Fruit fly (Drosophila melanogaster) whole organism, adult: ENCODE results near the gene CG10035.

Experiments
- CG5204 ChIP-seq: fragments of 200-800 bp; sonication (Bioruptor generic); optimal IDR thresholded peaks from 2 replicates; lab custom pipeline; 2016; ENCODE audit warnings: missing biosample characterization, missing genetic modification characterization
- Clk ChIP-seq: fragments of 200-800 bp; sonication (Bioruptor generic); optimal IDR thresholded peaks from 2 replicates; lab custom pipeline; 2017; ENCODE audit warnings: missing biosample characterization, missing genetic modification characterization
- Crg-1 ChIP-seq: fragments of 200-800 bp; sonication (Bioruptor generic); optimal IDR thresholded peaks from 2 replicates; lab custom pipeline; 2016; ENCODE audit warnings: missing biosample characterization, missing genetic modification characterization
- Hr96 ChIP-seq: fragments of 200-800 bp; sonication (Bioruptor generic); optimal IDR thresholded peaks from 2 replicates; lab custom pipeline; 2016; ENCODE audit warnings: missing biosample characterization, missing genetic modification characterization
- Mnt ChIP-seq: fragments of 200-800 bp; sonication (Bioruptor generic); optimal IDR thresholded peaks from 2 replicates; lab custom pipeline; 2016; ENCODE audit warnings: missing biosample characterization, mild to moderate bottlenecking, missing genetic modification characterization
- bab1 ChIP-seq: fragments of 200-800 bp; sonication (Bioruptor generic); optimal IDR thresholded peaks from 3 replicates; lab custom pipeline; 2019; ENCODE audit warnings: missing biosample characterization, mild to moderate bottlenecking, missing genetic modification characterization, moderate library complexity
- cic ChIP-seq: fragments of 200-800 bp; sonication (Bioruptor generic); optimal IDR thresholded peaks from 2 replicates; lab custom pipeline; 2017; ENCODE audit warnings: missing biosample characterization, mild to moderate bottlenecking, missing genetic modification characterization, moderate library complexity
- kay ChIP-seq: fragments of 200-800 bp; sonication (Bioruptor generic); peaks from one replicate; lab custom pipeline; 2016; ENCODE audit warnings: missing biosample characterization, missing genetic modification characterization, borderline replicate concordance
- pad ChIP-seq: fragments of 200-800 bp; sonication (Bioruptor generic); optimal IDR thresholded peaks from 3 replicates; lab custom pipeline; 2017; ENCODE audit warnings: missing biosample characterization, missing genetic modification characterization, mild to moderate bottlenecking, moderate library complexity, missing genetic modification reagents
- tj ChIP-seq: fragments of 200-800 bp; sonication (Bioruptor generic); optimal IDR thresholded peaks from 3 replicates; lab custom pipeline; 2017; ENCODE audit warnings: missing biosample characterization, mild to moderate bottlenecking, missing genetic modification characterization, moderate library complexity
- toe ChIP-seq: fragments of 200-800 bp; sonication (Bioruptor generic); optimal IDR thresholded peaks from 2 replicates; lab custom pipeline; 2016; ENCODE audit warnings: missing biosample characterization, missing genetic modification characterization

DNA sequence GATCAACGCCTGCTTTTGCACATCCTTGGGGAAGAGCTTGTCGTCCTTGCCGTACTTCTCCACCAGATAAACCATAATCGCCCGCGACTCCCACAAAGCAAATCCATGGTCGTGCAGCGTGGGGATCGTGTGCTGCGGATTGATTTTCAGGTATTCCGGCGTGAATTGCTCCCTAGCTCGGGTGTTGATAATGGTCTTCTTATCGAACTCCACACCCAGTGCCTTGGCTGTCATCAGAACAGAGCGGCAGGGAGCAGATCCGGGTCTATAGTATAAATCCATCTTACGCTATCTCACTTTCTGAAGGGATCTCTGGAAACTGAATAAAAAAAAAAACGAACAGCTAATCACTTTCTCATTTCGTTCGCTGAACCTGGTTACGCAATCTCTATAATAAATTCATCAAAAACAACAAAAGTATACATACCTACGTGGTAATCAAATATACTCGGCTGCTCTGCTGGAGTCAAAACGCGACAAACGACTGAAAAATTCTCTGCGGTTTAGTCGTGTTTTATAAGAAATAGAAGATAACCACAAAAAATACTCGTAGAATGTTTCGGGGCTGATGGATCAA is 17.1 kb downstream of the CG10035 start, which contains the start of gene GstD10:
- TF ChIP-seq Mnt (GFP tag; lab: Kevin White, UChicago) (no peak), Hr96 (no peak), Crg-1 (no peak), pad (GFP tag; lab: Kevin White, UChicago) (no peak), bab1 (GFP tag; lab: Kevin White, UChicago) (no peak), CG5204 (GFP tag; lab: Kevin White, UChicago) (no peak), Clk (GFP tag; lab: Kevin White, UChicago) (no peak), cic (GFP tag; lab: Kevin White, UChicago) (no peak), tj (GFP tag; lab: Kevin White, UChicago) (no peak), toe (GFP tag; lab: Kevin White, UChicago) (no peak), kay (GFP tag; lab: Kevin White, UChicago) (no peak)
